Worm (Caenorhabditis elegans) whole organism, L2 larva: ENCODE data around the gene nhr-80.

Experiments used
- alr-1 ChIP-seq: fragments of 150-350 bp; optimal IDR thresholded peaks from 2 replicates; lab custom pipeline; 2014; ENCODE audit warnings: missing biosample characterization, missing genetic modification characterization
- ama-1 ChIP-seq: fragments of 150-350 bp; optimal IDR thresholded peaks from 2 replicates; lab custom pipeline; 2018; ENCODE audit warnings: inconsistent platforms
- egl-27 ChIP-seq: sonication (generic microtip); optimal IDR thresholded peaks from 3 replicates; lab custom pipeline; 2017; ENCODE audit warnings: missing biosample characterization, missing genetic modification reagents, missing genetic modification characterization
- mdl-1 ChIP-seq, 2 experiments: fragments of 150-350 bp in 1 of 2; sonication (generic microtip) in 1 of 2; optimal IDR thresholded peaks; 2 replicates each; lab custom pipeline; 2017; ENCODE audit warnings: missing biosample characterization in 2 of 2, missing genetic modification characterization in 2 of 2
- nhr-6 ChIP-seq: fragments of 150-350 bp; optimal IDR thresholded peaks from 2 replicates; lab custom pipeline; 2014; ENCODE audit warnings: missing biosample characterization, missing genetic modification characterization
- peb-1 ChIP-seq: fragments of 150-350 bp; optimal IDR thresholded peaks from 2 replicates; lab custom pipeline; 2014; ENCODE audit warnings: missing biosample characterization, missing genetic modification characterization
- snpc-4 ChIP-seq: fragments of 150-350 bp; optimal IDR thresholded peaks from 2 replicates; lab custom pipeline; 2014; ENCODE audit warnings: missing biosample characterization, missing genetic modification characterization
- zag-1 ChIP-seq: fragments of 150-350 bp; optimal IDR thresholded peaks from 2 replicates; lab custom pipeline; 2014; ENCODE audit warnings: missing biosample characterization, missing genetic modification characterization
- ztf-11 ChIP-seq: sonication (generic microtip); optimal IDR thresholded peaks from 2 replicates; lab custom pipeline; 2017; ENCODE audit warnings: missing biosample characterization, missing genetic modification characterization

DNA sequence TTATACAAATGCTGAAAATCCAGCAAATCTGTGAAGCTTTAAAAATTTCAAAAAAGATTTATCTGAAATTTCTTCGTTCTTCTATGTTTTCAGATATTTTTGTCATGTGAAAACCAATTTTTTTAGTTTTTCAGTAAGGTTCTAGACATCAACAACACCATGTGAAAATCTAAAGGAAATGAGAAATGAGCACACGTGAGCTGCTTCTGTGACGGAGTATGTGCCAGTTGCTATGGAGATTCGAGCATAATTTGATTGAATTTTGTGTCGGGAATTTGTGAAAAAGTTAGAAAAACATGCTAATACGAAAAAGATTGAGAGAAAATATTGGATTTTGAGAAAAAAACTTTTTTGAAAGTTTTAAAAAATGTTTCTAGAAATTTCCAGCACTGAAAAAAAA, 16.9 kb upstream of the nhr-80 start:
- no peak for TF ChIP-seq zag-1 (tag; lab: Kevin White, UChicago)
- no peak for TF ChIP-seq egl-27 (tag; lab: Kevin White, UChicago)
- TF ChIP-seq nhr-6 (tag; lab: Kevin White, UChicago) = no peak
- TF ChIP-seq ama-1 (lab: Kevin White, UChicago) = no peak
- no peak for TF ChIP-seq snpc-4
- no peak for TF ChIP-seq alr-1 (tag; lab: Kevin White, UChicago)
- TF ChIP-seq mdl-1 (tag; optimal IDR thresholded peaks at IDR 0.05; lab: Kevin White, UChicago) = no peak
- no peak for TF ChIP-seq ztf-11
- no peak for TF ChIP-seq peb-1 (tag; lab: Kevin White, UChicago)
